Fruit fly (Drosophila melanogaster): Measurements from ENCODE around the gene Hasp.

The Hasp gene

dm6 chr2L:19463405-19463804, 53.6 kb downstream of the Hasp start:
- TF ChIP-seq h (optimal IDR thresholded peaks at IDR 0.05) (no peak), Sin3A (optimal IDR thresholded peaks at IDR 0.05) (no peak), Myc (optimal IDR thresholded peaks at IDR 0.05) (no peak), psq (optimal IDR thresholded peaks at IDR 0.05) (no peak), ttk (optimal IDR thresholded peaks at IDR 0.05) (no peak), insv (optimal IDR thresholded peaks at IDR 0.05) (no peak)

dm6 chr2L:19462898-19463297, 54.1 kb downstream of the Hasp start:
- no peak for TF ChIP-seq ttk (optimal IDR thresholded peaks at IDR 0.05)
- no peak for TF ChIP-seq Myc (optimal IDR thresholded peaks at IDR 0.05)
- TF ChIP-seq insv (optimal IDR thresholded peaks at IDR 0.05) = no peak
- no peak for TF ChIP-seq h (optimal IDR thresholded peaks at IDR 0.05)
- TF ChIP-seq Sin3A (optimal IDR thresholded peaks at IDR 0.05) = no peak
- TF ChIP-seq psq (optimal IDR thresholded peaks at IDR 0.05) = no peak

DNA sequence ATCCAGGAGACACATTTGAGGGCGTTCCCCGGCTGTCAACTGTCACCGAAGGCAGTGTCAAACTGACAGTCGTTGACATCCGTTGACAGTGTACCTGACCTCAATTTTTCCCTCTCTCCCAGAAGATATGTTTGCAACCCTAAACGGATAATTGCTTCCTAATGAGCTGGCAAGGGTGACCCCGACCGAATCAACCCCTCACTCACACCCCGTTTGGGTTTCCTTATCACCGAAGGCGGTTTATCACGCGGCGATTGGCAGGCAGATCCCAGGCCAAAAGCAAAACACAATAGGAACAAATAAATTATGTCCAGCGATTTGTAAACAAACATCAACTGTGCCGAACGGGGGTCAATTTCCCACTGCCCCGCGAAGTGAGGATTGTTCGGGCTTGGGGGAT, 57.6 kb downstream of the Hasp start:
- TF ChIP-seq h (optimal IDR thresholded peaks at IDR 0.05) (no peak), Sin3A (optimal IDR thresholded peaks at IDR 0.05) (no peak)
